Worm (Caenorhabditis elegans) whole organism, young adult: ENCODE data around the gene F25B4.4.

Source experiments
- B0019.2 ChIP-seq: fragments of 200-800 bp; sonication (Bioruptor generic); conservative IDR thresholded peaks from 2 replicates; pipeline ENCODE4 v1.3.6; 2022; ENCODE audit warnings: missing genetic modification reagents, missing genetic modification characterization, missing compliant biosample characterization
- F22D6.2 ChIP-seq: sonication (generic microtip); optimal IDR thresholded peaks from 2 replicates; lab custom pipeline; 2016; ENCODE audit warnings: mild to moderate bottlenecking, missing genetic modification characterization, missing compliant biosample characterization
- K11D2.4 ChIP-seq: fragments of 200-800 bp; sonication (Bioruptor generic); IDR thresholded peaks from 2 replicates; pipeline ENCODE4 v1.3.6; 2022; ENCODE audit warnings: missing genetic modification reagents, missing genetic modification characterization, missing compliant biosample characterization
- Y79H2A.3 ChIP-seq: fragments of 200-800 bp; sonication (Bioruptor generic); conservative IDR thresholded peaks from 2 replicates; pipeline ENCODE4 v1.3.6; 2022; ENCODE audit warnings: missing genetic modification reagents, missing genetic modification characterization, missing compliant biosample characterization
- ama-1 ChIP-seq, 3 experiments: fragments of 150-350 bp in 1 of 3; sonication (generic microtip) in 2 of 3; optimal IDR thresholded peaks; 2 replicates each; lab custom pipeline; 2014 to 2018; ENCODE audit warnings: missing biosample characterization in 2 of 3, missing genetic modification characterization in 2 of 3, missing genetic modification reagents in 2 of 3
- aptf-2 ChIP-seq: fragments of 200-800 bp; sonication (Bioruptor generic); conservative IDR thresholded peaks from 2 replicates; pipeline ENCODE4 v1.3.6; 2022; ENCODE audit warnings: missing genetic modification reagents, missing genetic modification characterization, missing compliant biosample characterization
- attf-6 ChIP-seq: fragments of 200-800 bp; sonication (Bioruptor generic); IDR thresholded peaks from 2 replicates; pipeline ENCODE4 v1.3.6; 2022; ENCODE audit warnings: missing genetic modification reagents, missing genetic modification characterization, missing compliant biosample characterization
- cebp-1 ChIP-seq, 2 experiments: fragments of 200-800 bp in 1 of 2; sonication (Bioruptor generic) in 1 of 2; sonication (generic microtip) in 1 of 2; IDR thresholded peaks in 1 of 2; optimal IDR thresholded peaks in 1 of 2; 2 replicates each; pipeline versions ENCODE4 v1.3.6 to Lab custom; 2017 to 2022; ENCODE audit warnings: missing compliant biosample characterization in 2 of 2, missing genetic modification characterization in 2 of 2, mild to moderate bottlenecking in 1 of 2, missing genetic modification reagents in 1 of 2, moderate library complexity in 1 of 2
- ceh-100 ChIP-seq: fragments of 200-800 bp; sonication (Bioruptor generic); IDR thresholded peaks from 2 replicates; pipeline ENCODE4 v1.3.6; 2022; ENCODE audit warnings: missing genetic modification reagents, missing genetic modification characterization, missing compliant biosample characterization
- ceh-58 ChIP-seq: fragments of 200-800 bp; sonication (Bioruptor generic); IDR thresholded peaks from 2 replicates; pipeline ENCODE4 v1.3.6; 2022; ENCODE audit warnings: missing genetic modification characterization, missing compliant biosample characterization
- dox-1 ChIP-seq: fragments of 200-800 bp; sonication (Bioruptor generic); IDR thresholded peaks from 2 replicates; pipeline ENCODE4 v1.3.6; 2022; ENCODE audit warnings: missing genetic modification reagents, missing genetic modification characterization, missing compliant biosample characterization
- dpl-1 ChIP-seq: fragments of 150-350 bp; optimal IDR thresholded peaks from 2 replicates; lab custom pipeline; 2014; ENCODE audit warnings: missing biosample characterization, missing genetic modification reagents, missing genetic modification characterization
- egrh-3 ChIP-seq: fragments of 200-800 bp; sonication (Bioruptor generic); IDR thresholded peaks from 2 replicates; pipeline ENCODE4 v1.3.6; 2022; ENCODE audit warnings: missing genetic modification reagents, missing genetic modification characterization, missing compliant biosample characterization
- ekl-4 ChIP-seq: fragments of 200-800 bp; sonication (Bioruptor generic); IDR thresholded peaks from 2 replicates; pipeline ENCODE4 v1.3.6; 2022; ENCODE audit warnings: missing genetic modification reagents, missing genetic modification characterization, missing compliant biosample characterization
- hmg-20 ChIP-seq: fragments of 200-800 bp; sonication (Bioruptor generic); IDR thresholded peaks from 2 replicates; pipeline ENCODE4 v1.3.6; 2022; ENCODE audit warnings: missing genetic modification reagents, missing genetic modification characterization, missing compliant biosample characterization
- let-607 ChIP-seq, 2 experiments: fragments of 200-800 bp in 1 of 2; sonication (Bioruptor generic) in 1 of 2; sonication (generic microtip) in 1 of 2; optimal IDR thresholded peaks; 2 replicates each; lab custom pipeline; 2016 to 2018; ENCODE audit warnings: mild to moderate bottlenecking in 2 of 2, missing compliant biosample characterization in 2 of 2, missing genetic modification characterization in 2 of 2, moderate library complexity in 2 of 2, missing genotype in 1 of 2
- lsl-1 ChIP-seq: fragments of 200-800 bp; sonication (Bioruptor generic); optimal IDR thresholded peaks from 2 replicates; lab custom pipeline; 2018; ENCODE audit warnings: mild to moderate bottlenecking, missing genetic modification characterization, moderate library complexity, missing compliant biosample characterization
- madf-6 ChIP-seq: fragments of 200-800 bp; sonication (Bioruptor generic); IDR thresholded peaks from 2 replicates; pipeline ENCODE4 v1.3.6; 2022; ENCODE audit warnings: missing genetic modification reagents, missing genetic modification characterization, missing compliant biosample characterization
- mel-28 ChIP-seq: sonication (generic microtip); optimal IDR thresholded peaks from 2 replicates; lab custom pipeline; 2016; ENCODE audit warnings: borderline replicate concordance, mild to moderate bottlenecking, missing genetic modification characterization, missing compliant biosample characterization
- mes-4 ChIP-seq: sonication (generic microtip); optimal IDR thresholded peaks from 2 replicates; lab custom pipeline; 2016; ENCODE audit warnings: missing genotype, missing genetic modification characterization, missing compliant biosample characterization
- nhr-179 ChIP-seq: sonication (generic microtip); optimal IDR thresholded peaks from 2 replicates; lab custom pipeline; 2016; ENCODE audit warnings: mild to moderate bottlenecking, missing genetic modification characterization, missing compliant biosample characterization
- nhr-80 ChIP-seq: sonication (generic microtip); optimal IDR thresholded peaks from 2 replicates; lab custom pipeline; 2016; ENCODE audit warnings: missing genetic modification characterization, missing compliant biosample characterization
- nhr-90 ChIP-seq: sonication (generic microtip); optimal IDR thresholded peaks from 2 replicates; lab custom pipeline; 2016; ENCODE audit warnings: missing genotype, mild to moderate bottlenecking, missing genetic modification characterization, missing compliant biosample characterization
- repo-1 ChIP-seq: sonication (generic microtip); optimal IDR thresholded peaks from 2 replicates; lab custom pipeline; 2017; ENCODE audit warnings: mild to moderate bottlenecking, missing genetic modification characterization, missing compliant biosample characterization
- rpc-1 ChIP-seq, 2 experiments: fragments of 150-350 bp in 1 of 2; sonication (generic microtip) in 1 of 2; optimal IDR thresholded peaks; 2 replicates each; lab custom pipeline; 2014 to 2018; ENCODE audit warnings: missing biosample characterization in 1 of 2, missing genetic modification characterization in 1 of 2, missing genetic modification reagents in 1 of 2, missing genotype in 1 of 2
- snpc-1.1 ChIP-seq: sonication (generic microtip); optimal IDR thresholded peaks from 2 replicates; lab custom pipeline; 2017; ENCODE audit warnings: missing genetic modification characterization, mild to moderate bottlenecking, missing compliant biosample characterization, antibody characterized with exemption, moderate library complexity, missing genotype, missing genetic modification reagents; ENCODE audit not compliant: insufficient read depth
- snpc-3.4 ChIP-seq: sonication (generic microtip); optimal IDR thresholded peaks from 2 replicates; lab custom pipeline; 2017; ENCODE audit warnings: missing genetic modification characterization, mild to moderate bottlenecking, missing compliant biosample characterization, antibody characterized with exemption, moderate library complexity, missing genotype, missing genetic modification reagents
- somi-1 ChIP-seq: fragments of 200-800 bp; sonication (Bioruptor generic); optimal IDR thresholded peaks from 2 replicates; lab custom pipeline; 2018; ENCODE audit warnings: mild to moderate bottlenecking, missing genetic modification characterization, missing compliant biosample characterization
- tbp1 ChIP-seq: fragments of 200-800 bp; sonication (Bioruptor generic); optimal IDR thresholded peaks from 2 replicates; lab custom pipeline; 2018; ENCODE audit warnings: mild to moderate bottlenecking, missing genetic modification characterization, missing compliant biosample characterization
- unc-130 ChIP-seq: sonication (generic microtip); optimal IDR thresholded peaks from 2 replicates; lab custom pipeline; 2016; ENCODE audit warnings: missing genetic modification reagents, missing genetic modification characterization, missing compliant biosample characterization
- unc-62 ChIP-seq: fragments of 150-350 bp; optimal IDR thresholded peaks from 2 replicates; lab custom pipeline; 2014; ENCODE audit warnings: missing biosample characterization, missing genetic modification reagents, missing genetic modification characterization
- xnd-1 ChIP-seq: sonication (generic microtip); optimal IDR thresholded peaks from 2 replicates; lab custom pipeline; 2016; ENCODE audit warnings: missing genotype, missing genetic modification reagents, missing genetic modification characterization, missing compliant biosample characterization
- zfh-2 ChIP-seq: fragments of 200-800 bp; sonication (Bioruptor generic); conservative IDR thresholded peaks from 2 replicates; pipeline ENCODE4 v1.3.6; 2022; ENCODE audit warnings: missing genetic modification reagents, missing genetic modification characterization, missing compliant biosample characterization
- ztf-28 ChIP-seq: fragments of 200-800 bp; sonication (Bioruptor generic); IDR thresholded peaks from 2 replicates; pipeline ENCODE4 v1.3.6; 2022; ENCODE audit warnings: missing genetic modification reagents, missing genetic modification characterization, missing compliant biosample characterization

F25B4.4 gene

ce11 chrV:5722093-5722492 is 37.4 kb downstream of the F25B4.4 start (continued):
- TF ChIP-seq Y79H2A.3 = no peak
- no peak for TF ChIP-seq egrh-3 (GFP tag; lab: Robert Waterston, UW)
- 0 out of 2 replicates have a peak, but pooled peaks have one; percentile 19 for TF ChIP-seq attf-6 (GFP tag; lab: Robert Waterston, UW)
- peak; percentile 34 for TF ChIP-seq xnd-1 (tag; lab: Kevin White, UChicago)
- no peak for TF ChIP-seq repo-1
- TF ChIP-seq, all 124 proteins: peak for 12

- TF ChIP-seq aptf-2 (GFP tag; lab: Robert Waterston, UW) = no peak
- no peak for TF ChIP-seq hmg-20 (GFP tag; lab: Robert Waterston, UW)
- no peak for TF ChIP-seq mes-4 (tag; lab: Kevin White, UChicago)
- 0 out of 2 replicates have a peak, but pooled peaks have one; percentile 17 for TF ChIP-seq madf-6 (GFP tag; lab: Robert Waterston, UW)
- TF ChIP-seq dox-1 (GFP tag; lab: Robert Waterston, UW) = no peak
- no peak for TF ChIP-seq tbp1 (GFP tag; lab: Kevin White, UChicago)
- TF ChIP-seq, all 124 proteins: peak for 1
Observed at ce11 chrV:5724395-5724794, 39.7 kb downstream of the F25B4.4 start.

ce11 chrV:5726463-5726862 is 41.8 kb downstream of the F25B4.4 start, which contains the start of gene K09H11.4:
Gene K09H11.4 (minus strand): TSS chrV:5726563.
- TF ChIP-seq unc-62 = no peak
- no peak for TF ChIP-seq nhr-80 (tag; lab: Kevin White, UChicago)
- TF ChIP-seq cebp-1 (GFP tag; IDR thresholded peaks at IDR 0.05; lab: Robert Waterston, UW) = no peak
- TF ChIP-seq cebp-1 (tag; optimal IDR thresholded peaks at IDR 0.05; lab: Kevin White, UChicago) = no peak
- TF ChIP-seq dpl-1 = no peak
- no peak for TF ChIP-seq ceh-58 (GFP tag; lab: Robert Waterston, UW)
- no peak for TF ChIP-seq F22D6.2 (tag; lab: Kevin White, UChicago)
- no peak for TF ChIP-seq ekl-4
- TF ChIP-seq unc-130 (GFP tag; lab: Kevin White, UChicago) = no peak
- TF ChIP-seq ceh-100 (GFP tag; lab: Robert Waterston, UW) = no peak
- no peak for TF ChIP-seq nhr-179 (tag; lab: Kevin White, UChicago)
- TF ChIP-seq K11D2.4 (GFP tag; lab: Robert Waterston, UW) = no peak
- no peak for TF ChIP-seq mel-28 (tag; lab: Kevin White, UChicago)
- TF ChIP-seq zfh-2 (GFP tag; lab: Robert Waterston, UW) = no peak
- no peak for TF ChIP-seq ztf-28 (GFP tag; lab: Robert Waterston, UW)
- TF ChIP-seq lsl-1 = no peak
- TF ChIP-seq, all 124 proteins: peak for 0

- TF ChIP-seq ceh-100 (GFP tag; lab: Robert Waterston, UW) (no peak), snpc-1.1 (no peak), ama-1 (optimal IDR thresholded peaks at IDR 0.05; lab: Kevin White, UChicago) (no peak), ama-1 (GFP tag; optimal IDR thresholded peaks at IDR 0.05; lab: Kevin White, UChicago) (no peak), rpc-1 (optimal IDR thresholded peaks at IDR 0.05; lab: Kevin White, UChicago) (no peak), rpc-1 (tag; optimal IDR thresholded peaks at IDR 0.05; lab: Kevin White, UChicago) (no peak), snpc-3.4 (tag; lab: Kevin White, UChicago) (no peak), nhr-90 (no peak), somi-1 (no peak), B0019.2 (GFP tag; lab: Robert Waterston, UW) (no peak), let-607 (tag; optimal IDR thresholded peaks at IDR 0.05; lab: Kevin White, UChicago) (no peak)
- TF ChIP-seq, all 124 proteins: peak for 0
Observed at ce11 chrV:5730783-5731182, 46.1 kb downstream of the F25B4.4 start, which contains the start of gene K09H11.15. Gene K09H11.15 (minus strand): TSS chrV:5730883.
